Fruit fly (Drosophila melanogaster): Measurements from ENCODE around the gene MICU1.

dm6 chr2L:7219172-7219571, 37.1 kb downstream of the MICU1 start:
- TF ChIP-seq lbe (GFP tag; optimal IDR thresholded peaks at IDR 0.05) (no peak), bab2 (GFP tag; optimal IDR thresholded peaks at IDR 0.05) (no peak), CG11093 (GFP tag; IDR thresholded peaks at IDR 0.05) (no peak), HLH4C (GFP tag; IDR thresholded peaks at IDR 0.05; ENCODE audit: partially characterized antibody) (no peak), Scr (GFP tag; IDR thresholded peaks at IDR 0.05; ENCODE audit: partially characterized antibody) (no peak), CG16863 (GFP tag; optimal IDR thresholded peaks at IDR 0.05) (no peak), CG16815 (GFP tag; optimal IDR thresholded peaks at IDR 0.05) (no peak)
